Worm (Caenorhabditis elegans) whole organism, L4/young adult: Measurements from ENCODE around the gene lido-18.

Experiments
- W03F9.2 ChIP-seq: fragments of 150-350 bp; optimal IDR thresholded peaks from 2 replicates; lab custom pipeline; 2014; ENCODE audit warnings: missing biosample characterization, missing genetic modification characterization
- dao-5 ChIP-seq: sonication (generic microtip); optimal IDR thresholded peaks from 2 replicates; lab custom pipeline; 2016; ENCODE audit warnings: missing genotype, missing genetic modification characterization, moderate library complexity, missing compliant biosample characterization
- him-1 ChIP-seq: sonication (generic microtip); optimal IDR thresholded peaks from 2 replicates; lab custom pipeline; 2016; ENCODE audit warnings: missing genotype, missing genetic modification reagents, missing genetic modification characterization, missing compliant biosample characterization

The lido-18 gene

DNA sequence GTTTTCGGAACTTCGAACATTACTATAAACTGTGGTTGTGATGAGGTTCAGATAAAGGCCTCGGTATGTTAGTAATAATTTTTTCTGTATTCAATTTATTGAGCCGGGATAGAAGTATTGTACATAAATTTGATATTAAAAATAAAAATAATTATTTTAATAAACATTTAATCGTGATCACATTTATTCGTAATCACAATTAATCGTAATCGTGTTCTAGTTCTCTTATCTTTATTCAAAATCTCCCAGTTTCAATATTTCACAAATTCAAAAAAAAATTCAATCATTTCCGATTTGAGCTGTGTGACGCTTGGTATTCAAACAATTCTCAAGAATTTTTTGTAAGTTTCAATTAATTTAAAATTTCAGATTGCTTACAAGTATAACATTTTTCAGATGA lies at the start of gene lido-18:
TSS of gene lido-18 (plus strand) at position 301 of the 400 bp plus-strand sequence.
- TF ChIP-seq dao-5 (tag; lab: Kevin White, UChicago) = no peak
- TF ChIP-seq him-1 (tag; lab: Kevin White, UChicago) = no peak
- TF ChIP-seq W03F9.2 (tag; lab: Kevin White, UChicago) = no peak

- TF ChIP-seq dao-5 (tag; lab: Kevin White, UChicago) (no peak), W03F9.2 (tag; lab: Kevin White, UChicago) (no peak)
These were observed 47.5 kb upstream of the lido-18 start, which contains the start of gene T04A6.2 for ce11 chrIII:7614530-7614929. Gene T04A6.2, plus strand, starts transcription at chrIII:7614830.

DNA sequence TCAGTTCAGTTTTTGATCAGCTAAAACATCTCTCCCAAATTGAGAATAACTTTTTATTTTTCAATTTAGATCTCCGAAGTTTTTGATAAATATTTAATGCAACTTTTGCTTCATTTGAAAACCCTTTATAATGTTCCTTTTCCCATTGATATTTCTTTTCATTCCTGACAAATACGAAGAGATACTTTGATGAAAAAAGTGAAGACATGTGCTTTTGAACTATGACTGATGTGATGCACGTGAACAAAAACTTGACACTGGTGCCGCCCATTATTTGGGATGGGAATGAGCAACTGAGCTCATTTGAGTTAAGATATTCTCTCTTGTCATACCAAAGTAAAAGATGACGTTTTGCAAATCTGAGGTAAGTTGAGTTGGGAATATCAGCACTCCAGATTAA lies 45.9 kb upstream of the lido-18 start, which contains the start of gene T04A6.1:
TSS of gene T04A6.1 (plus strand) at position 301 of the 400 bp plus-strand sequence.
- TF ChIP-seq W03F9.2 (tag; lab: Kevin White, UChicago) (no peak), him-1 (tag; lab: Kevin White, UChicago) (no peak), dao-5 (tag; lab: Kevin White, UChicago) (no peak)

- TF ChIP-seq W03F9.2 (tag; lab: Kevin White, UChicago) (no peak), dao-5 (tag; lab: Kevin White, UChicago) (no peak), him-1 (tag; lab: Kevin White, UChicago) (no peak)
These were observed 43.8 kb upstream of the lido-18 start for ce11 chrIII:7618294-7618693.

ce11 chrIII:7619846-7620245 lies 42.2 kb upstream of the lido-18 start:
- TF ChIP-seq dao-5 (tag; lab: Kevin White, UChicago) (no peak), him-1 (tag; lab: Kevin White, UChicago) (no peak), W03F9.2 (tag; lab: Kevin White, UChicago) (no peak)

- TF ChIP-seq him-1 (tag; lab: Kevin White, UChicago) (no peak), dao-5 (tag; lab: Kevin White, UChicago) (no peak), W03F9.2 (tag; lab: Kevin White, UChicago) (no peak)
These were observed 40.7 kb upstream of the lido-18 start for ce11 chrIII:7621355-7621754.

DNA sequence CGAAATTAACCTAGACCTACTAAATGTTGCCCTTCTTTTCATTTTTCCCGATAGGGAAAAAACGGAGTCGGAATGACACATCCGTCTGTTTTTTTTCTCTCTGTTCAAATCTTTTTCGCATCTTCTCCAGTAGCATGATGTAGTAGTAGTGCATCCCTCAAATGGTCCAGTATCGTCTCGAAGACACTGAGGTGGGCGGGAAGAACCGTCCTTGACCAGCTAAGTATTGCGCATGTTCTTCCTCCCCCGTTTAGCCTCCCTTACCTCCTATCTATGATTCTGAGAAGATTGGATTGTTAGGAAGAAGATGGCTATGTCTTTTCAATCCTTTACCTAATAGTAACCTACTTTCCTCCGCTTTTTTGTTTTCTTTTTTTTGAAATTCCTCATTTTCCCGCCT lies 39.2 kb upstream of the lido-18 start:
- no peak for TF ChIP-seq W03F9.2 (tag; lab: Kevin White, UChicago)
- no peak for TF ChIP-seq dao-5 (tag; lab: Kevin White, UChicago)
- no peak for TF ChIP-seq him-1 (tag; lab: Kevin White, UChicago)

DNA sequence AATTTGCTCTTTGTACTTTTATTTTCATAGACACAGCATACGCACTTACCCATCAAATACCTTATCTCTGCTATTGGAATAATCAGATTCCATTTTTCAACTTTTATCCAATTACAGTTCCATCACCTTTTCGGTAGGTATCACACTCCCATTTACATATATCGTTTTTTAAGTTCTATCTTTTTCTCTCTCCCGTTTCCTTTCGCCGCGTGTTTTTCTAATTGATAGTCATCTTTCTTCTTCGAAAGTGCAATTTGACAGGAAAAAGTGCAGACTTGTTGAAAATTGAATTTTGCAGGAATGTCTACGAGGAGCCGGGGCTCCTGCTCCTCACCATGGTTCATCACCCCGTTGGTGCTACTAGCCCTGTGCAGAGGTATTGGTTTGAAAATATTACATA lies 37.0 kb upstream of the lido-18 start, which contains the start of gene fbn-1:
TSS of gene fbn-1 (plus strand) at position 301 of the 400 bp plus-strand sequence.
- TF ChIP-seq dao-5 (tag; lab: Kevin White, UChicago) (no peak), him-1 (tag; lab: Kevin White, UChicago) (no peak), W03F9.2 (tag; lab: Kevin White, UChicago) (no peak)

ce11 chrIII:7641337-7641736 lies 20.7 kb upstream of the lido-18 start:
- TF ChIP-seq him-1 (tag; lab: Kevin White, UChicago) = no peak
- TF ChIP-seq dao-5 (tag; lab: Kevin White, UChicago) = no peak
- TF ChIP-seq W03F9.2 (tag; lab: Kevin White, UChicago) = no peak

DNA sequence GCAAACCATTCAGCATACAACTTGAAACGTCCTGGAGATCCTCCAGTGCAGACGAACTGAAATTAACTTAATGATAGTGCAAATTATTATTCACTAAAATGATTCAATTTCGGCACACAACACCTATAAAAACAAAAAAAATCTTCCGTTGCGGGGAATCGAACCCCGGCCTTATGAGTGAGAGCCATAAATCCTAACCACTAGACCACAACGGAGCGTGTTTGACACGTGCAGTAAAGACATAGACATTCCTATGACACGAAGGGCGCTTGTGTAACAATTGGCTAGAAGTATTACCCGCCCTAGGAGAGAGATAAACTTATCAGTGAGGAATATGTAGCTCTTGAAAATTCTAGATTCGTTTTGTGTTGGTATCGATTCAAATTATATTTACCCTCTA lies 20.1 kb upstream of the lido-18 start:
- TF ChIP-seq dao-5 (tag; lab: Kevin White, UChicago) (no peak), him-1 (tag; lab: Kevin White, UChicago) (peak; percentile 15)

ce11 chrIII:7643084-7643483 lies 19.0 kb upstream of the lido-18 start, which contains the start of gene upp-1:
Gene upp-1, minus strand, starts transcription at chrIII:7643101.
- no peak for TF ChIP-seq him-1 (tag; lab: Kevin White, UChicago)
- no peak for TF ChIP-seq W03F9.2 (tag; lab: Kevin White, UChicago)
- TF ChIP-seq dao-5 (tag; lab: Kevin White, UChicago) = no peak

- TF ChIP-seq W03F9.2 (tag; lab: Kevin White, UChicago) (peak; percentile 18), dao-5 (tag; lab: Kevin White, UChicago) (no peak)
These were observed 18.0 kb upstream of the lido-18 start for ce11 chrIII:7643902-7644641.

DNA sequence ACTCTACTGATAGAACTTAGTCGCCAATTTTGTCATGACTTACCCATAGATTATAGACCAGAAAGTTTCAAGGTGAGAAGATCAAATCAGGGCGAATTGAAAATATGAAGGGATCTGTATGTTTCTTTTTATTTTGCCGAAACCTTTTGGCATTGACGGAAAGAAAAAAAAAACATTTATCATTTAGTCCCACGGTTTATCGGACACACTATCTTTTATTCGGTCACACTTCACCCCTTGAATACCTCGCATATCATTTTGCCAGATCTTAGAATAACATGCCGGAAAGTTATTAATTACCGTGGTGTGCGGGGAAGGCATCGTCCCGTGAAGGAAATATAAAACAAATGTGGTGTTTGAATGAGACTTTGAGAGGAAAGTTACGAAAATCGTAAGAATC lies 17.0 kb upstream of the lido-18 start:
- TF ChIP-seq dao-5 (tag; lab: Kevin White, UChicago) (no peak), W03F9.2 (tag; lab: Kevin White, UChicago) (no peak), him-1 (tag; lab: Kevin White, UChicago) (no peak)

DNA sequence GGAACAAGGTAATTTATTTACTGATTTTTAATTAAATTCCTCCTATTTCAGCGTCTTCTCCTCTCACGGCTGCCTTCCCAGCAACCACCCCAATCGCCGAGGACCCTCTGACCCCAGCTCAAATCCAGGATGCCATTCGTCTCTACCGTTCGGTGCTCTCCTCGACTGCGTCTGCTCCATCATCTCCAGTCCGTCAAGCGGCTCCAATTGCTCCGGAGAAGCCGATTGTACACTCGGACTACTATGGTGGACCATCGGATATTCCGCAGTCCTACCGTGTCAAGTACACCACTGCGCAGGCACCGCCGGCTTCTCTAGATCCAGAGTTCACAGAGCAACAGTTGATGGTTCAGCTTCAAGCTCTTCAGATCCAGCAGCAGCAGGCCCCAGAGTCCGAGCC lies 13.2 kb upstream of the lido-18 start:
- TF ChIP-seq dao-5 (tag; lab: Kevin White, UChicago) = no peak
- no peak for TF ChIP-seq him-1 (tag; lab: Kevin White, UChicago)
- no peak for TF ChIP-seq W03F9.2 (tag; lab: Kevin White, UChicago)
